Worm (Caenorhabditis elegans): ENCODE data around the gene F48G7.9.

ce11 chrV:674213-674612 lies 45.8 kb upstream of the F48G7.9 start, which contains the start of gene sru-25:
- TF ChIP-seq che-1 (tag; optimal IDR thresholded peaks at IDR 0.05) (no peak), pag-3 (tag; optimal IDR thresholded peaks at IDR 0.05; ENCODE audit: borderline replicate concordance) (no peak), pha-4 (tag; optimal IDR thresholded peaks at IDR 0.05) (no peak)
